Worm (Caenorhabditis elegans) whole organism, L4 larva: ENCODE data around the gene cpf-2.

ENCODE experiments used
- D1046.2 ChIP-seq: fragments of 200-800 bp; sonication (Bioruptor generic); IDR thresholded peaks from 2 replicates; pipeline ENCODE4 v1.3.6; 2022; ENCODE audit warnings: missing genetic modification characterization, missing compliant biosample characterization
- F10B5.3 ChIP-seq: sonication (generic microtip); optimal IDR thresholded peaks from 2 replicates; lab custom pipeline; 2016; ENCODE audit warnings: mild to moderate bottlenecking, missing genetic modification characterization, missing compliant biosample characterization
- F49E8.2 ChIP-seq: sonication (generic microtip); optimal IDR thresholded peaks from 2 replicates; lab custom pipeline; 2016; ENCODE audit warnings: missing compliant biosample characterization, mild to moderate bottlenecking, missing genetic modification characterization, borderline replicate concordance
- R02D3.7 ChIP-seq: fragments of 150-350 bp; sonication (generic microtip); optimal IDR thresholded peaks from 3 replicates; lab custom pipeline; 2014; ENCODE audit warnings: missing biosample characterization, missing genetic modification characterization
- T20F7.1 ChIP-seq: fragments of 200-800 bp; sonication (Bioruptor generic); optimal IDR thresholded peaks from 2 replicates; lab custom pipeline; 2018; ENCODE audit warnings: mild to moderate bottlenecking, missing genetic modification characterization, missing compliant biosample characterization
- Y75B8A.6 ChIP-seq: fragments of 200-800 bp; sonication (Bioruptor generic); IDR thresholded peaks from 2 replicates; pipeline ENCODE4 v1.3.6; 2022; ENCODE audit warnings: missing genetic modification reagents, missing genetic modification characterization, missing compliant biosample characterization
- ZK337.2 ChIP-seq: fragments of 200-800 bp; sonication (Bioruptor generic); IDR thresholded peaks from 2 replicates; pipeline ENCODE4 v1.3.6; 2022; ENCODE audit warnings: missing genetic modification reagents, missing genetic modification characterization, missing compliant biosample characterization
- aly-2 ChIP-seq: sonication (generic microtip); optimal IDR thresholded peaks from 2 replicates; lab custom pipeline; 2018; ENCODE audit warnings: missing biosample characterization, missing genetic modification characterization
- attf-4 ChIP-seq: sonication (generic microtip); optimal IDR thresholded peaks from 3 replicates; lab custom pipeline; 2017; ENCODE audit warnings: missing biosample characterization, missing genetic modification characterization
- ceh-20 ChIP-seq: fragments of 200-800 bp; sonication (Bioruptor generic); IDR thresholded peaks from 2 replicates; pipeline ENCODE4 v1.3.6; 2022; ENCODE audit warnings: missing genetic modification reagents, missing genetic modification characterization, missing compliant biosample characterization
- ceh-32 ChIP-seq: sonication (generic microtip); optimal IDR thresholded peaks from 2 replicates; lab custom pipeline; 2016; ENCODE audit warnings: mild to moderate bottlenecking, missing genetic modification characterization, missing compliant biosample characterization; ENCODE audit not compliant: poor library complexity
- ceh-44 ChIP-seq: fragments of 200-800 bp; sonication (Bioruptor generic); IDR thresholded peaks from 2 replicates; pipeline ENCODE4 v1.3.6; 2022; ENCODE audit warnings: missing genetic modification reagents, missing genetic modification characterization, missing compliant biosample characterization
- ceh-62 ChIP-seq: sonication (generic microtip); optimal IDR thresholded peaks from 2 replicates; lab custom pipeline; 2017; ENCODE audit warnings: missing biosample characterization, missing genetic modification characterization
- ceh-82 ChIP-seq: sonication (generic microtip); optimal IDR thresholded peaks from 2 replicates; lab custom pipeline; 2017; ENCODE audit warnings: missing biosample characterization, missing genetic modification characterization
- ces-1 ChIP-seq: fragments of 150-350 bp; sonication (generic microtip); optimal IDR thresholded peaks from 4 replicates; lab custom pipeline; 2014; ENCODE audit warnings: missing biosample characterization, missing genetic modification reagents, missing genetic modification characterization
- daf-16 ChIP-seq, 3 experiments: sonication (generic microtip); optimal IDR thresholded peaks; 2 replicates each; lab custom pipeline; 2016 to 2017; ENCODE audit warnings: missing genetic modification characterization in 3 of 3, missing genetic modification reagents in 3 of 3, mild to moderate bottlenecking in 2 of 3, missing compliant biosample characterization in 2 of 3, missing biosample characterization in 1 of 3, moderate library complexity in 1 of 3
- dmd-8 ChIP-seq: fragments of 200-800 bp; sonication (Bioruptor generic); IDR thresholded peaks from 2 replicates; pipeline ENCODE4 v1.3.6; 2022; ENCODE audit warnings: missing genetic modification characterization, missing compliant biosample characterization
- dve-1 ChIP-seq: sonication (generic microtip); optimal IDR thresholded peaks from 2 replicates; lab custom pipeline; 2017; ENCODE audit warnings: antibody characterized with exemption, mild to moderate bottlenecking, missing genetic modification characterization, missing compliant biosample characterization; ENCODE audit not compliant: insufficient read depth
- egl-27 ChIP-seq: sonication (generic microtip); optimal IDR thresholded peaks from 3 replicates; lab custom pipeline; 2017; ENCODE audit warnings: missing biosample characterization, missing genetic modification reagents, missing genetic modification characterization
- egl-43 ChIP-seq: fragments of 200-800 bp; sonication (Bioruptor generic); IDR thresholded peaks from 2 replicates; pipeline ENCODE4 v1.3.6; 2022; ENCODE audit warnings: missing genetic modification reagents, missing genetic modification characterization, missing compliant biosample characterization
- fkh-10 ChIP-seq: fragments of 150-350 bp; optimal IDR thresholded peaks from 2 replicates; lab custom pipeline; 2014; ENCODE audit warnings: missing biosample characterization, missing genetic modification reagents, missing genetic modification characterization
- gei-8 ChIP-seq: fragments of 200-800 bp; sonication (Bioruptor generic); optimal IDR thresholded peaks from 2 replicates; lab custom pipeline; 2018; ENCODE audit warnings: mild to moderate bottlenecking, missing genetic modification characterization, missing compliant biosample characterization
- hif-1 ChIP-seq, 2 experiments: sonication (generic microtip); optimal IDR thresholded peaks; 2 replicates each; lab custom pipeline; 2016 to 2017; ENCODE audit warnings: missing compliant biosample characterization in 2 of 2, missing genetic modification characterization in 2 of 2, missing genetic modification reagents in 2 of 2, missing genotype in 2 of 2, mild to moderate bottlenecking in 1 of 2
- hlh-30 ChIP-seq: sonication (generic microtip); optimal IDR thresholded peaks from 2 replicates; lab custom pipeline; 2017; ENCODE audit warnings: antibody characterized with exemption, mild to moderate bottlenecking, missing genetic modification characterization, missing compliant biosample characterization; ENCODE audit not compliant: insufficient read depth
- lim-7 ChIP-seq: fragments of 200-800 bp; sonication (Bioruptor generic); IDR thresholded peaks from 2 replicates; pipeline ENCODE4 v1.3.6; 2022; ENCODE audit warnings: missing genetic modification characterization, missing compliant biosample characterization
- lin-1 ChIP-seq: fragments of 200-800 bp; sonication (Bioruptor generic); IDR thresholded peaks from 2 replicates; pipeline ENCODE4 v1.3.6; 2022; ENCODE audit warnings: missing genetic modification reagents, missing genetic modification characterization, missing compliant biosample characterization
- lsy-2 ChIP-seq, 2 experiments: fragments of 150-350 bp in 1 of 2; sonication (generic microtip) in 1 of 2; optimal IDR thresholded peaks; 2 replicates each; lab custom pipeline; 2014 to 2017; ENCODE audit warnings: missing biosample characterization in 2 of 2, missing genetic modification characterization in 2 of 2
- madf-5 ChIP-seq, 2 experiments: fragments of 200-800 bp; sonication (Bioruptor generic); IDR thresholded peaks; 2 replicates each; pipeline ENCODE4 v1.3.6; 2022; ENCODE audit warnings: missing compliant biosample characterization in 2 of 2, missing genetic modification characterization in 2 of 2
- madf-9 ChIP-seq: fragments of 200-800 bp; sonication (Bioruptor generic); conservative IDR thresholded peaks from 2 replicates; pipeline ENCODE4 v1.3.6; 2022; ENCODE audit warnings: missing genetic modification reagents, missing genetic modification characterization, missing compliant biosample characterization
- mdt-29 ChIP-seq: fragments of 200-800 bp; sonication (Bioruptor generic); IDR thresholded peaks from 2 replicates; pipeline ENCODE4 v1.3.6; 2022; ENCODE audit warnings: missing genetic modification reagents, missing genetic modification characterization, missing compliant biosample characterization
- mep-1 ChIP-seq: fragments of 150-350 bp; sonication (generic microtip); optimal IDR thresholded peaks from 3 replicates; lab custom pipeline; 2014; ENCODE audit warnings: missing biosample characterization, missing genetic modification characterization
- mxl-2 ChIP-seq: fragments of 200-800 bp; sonication (Bioruptor generic); conservative IDR thresholded peaks from 2 replicates; pipeline ENCODE4 v1.3.6; 2022; ENCODE audit warnings: missing genetic modification reagents, missing genetic modification characterization, missing compliant biosample characterization
- nhr-102 ChIP-seq: sonication (generic microtip); optimal IDR thresholded peaks from 2 replicates; lab custom pipeline; 2016; ENCODE audit warnings: mild to moderate bottlenecking, missing genetic modification characterization, moderate library complexity, missing compliant biosample characterization
- nhr-111 ChIP-seq: fragments of 200-800 bp; sonication (Bioruptor generic); optimal IDR thresholded peaks from 2 replicates; lab custom pipeline; 2018; ENCODE audit warnings: mild to moderate bottlenecking, missing genetic modification characterization, missing compliant biosample characterization
- nhr-25 ChIP-seq: sonication (generic microtip); optimal IDR thresholded peaks from 2 replicates; lab custom pipeline; 2017; ENCODE audit warnings: missing genetic modification characterization, mild to moderate bottlenecking, missing compliant biosample characterization, antibody characterized with exemption, moderate library complexity, borderline replicate concordance; ENCODE audit not compliant: insufficient read depth
- nhr-28 ChIP-seq: fragments of 150-350 bp; optimal IDR thresholded peaks from 2 replicates; lab custom pipeline; 2014; ENCODE audit warnings: missing biosample characterization, missing genetic modification characterization
- nhr-76 ChIP-seq: fragments of 150-350 bp; optimal IDR thresholded peaks from 2 replicates; lab custom pipeline; 2014; ENCODE audit warnings: missing biosample characterization, missing genetic modification characterization
- php-3 ChIP-seq: fragments of 200-800 bp; sonication (Bioruptor generic); IDR thresholded peaks from 2 replicates; pipeline ENCODE4 v1.3.6; 2022; ENCODE audit warnings: missing genetic modification reagents, missing genetic modification characterization, missing compliant biosample characterization
- rbr-2 ChIP-seq: sonication (generic microtip); optimal IDR thresholded peaks from 2 replicates; lab custom pipeline; 2016; ENCODE audit warnings: missing genotype, missing genetic modification characterization, missing compliant biosample characterization
- set-16 ChIP-seq: fragments of 200-800 bp; sonication (Bioruptor generic); IDR thresholded peaks from 2 replicates; pipeline ENCODE4 v1.3.6; 2022; ENCODE audit warnings: missing genetic modification reagents, missing genetic modification characterization, missing compliant biosample characterization
- spr-3 ChIP-seq: fragments of 200-800 bp; sonication (Bioruptor generic); optimal IDR thresholded peaks from 2 replicates; lab custom pipeline; 2018; ENCODE audit warnings: mild to moderate bottlenecking, missing genetic modification characterization, missing compliant biosample characterization
- tag-97 ChIP-seq: fragments of 200-800 bp; sonication (Bioruptor generic); IDR thresholded peaks from 2 replicates; pipeline ENCODE4 v1.3.6; 2022; ENCODE audit warnings: missing genetic modification characterization, missing compliant biosample characterization
- tra-1 ChIP-seq: fragments of 200-800 bp; sonication (Bioruptor generic); IDR thresholded peaks from 2 replicates; pipeline ENCODE4 v1.3.6; 2022; ENCODE audit warnings: missing genetic modification reagents, missing genetic modification characterization, missing compliant biosample characterization
- unc-130 ChIP-seq: sonication (generic microtip); optimal IDR thresholded peaks from 2 replicates; lab custom pipeline; 2016; ENCODE audit warnings: missing genetic modification reagents, missing genetic modification characterization, missing compliant biosample characterization
- unc-62 ChIP-seq, 3 experiments: fragments of 150-350 bp in 1 of 3; sonication (generic microtip); optimal IDR thresholded peaks in 2 of 3; peaks in 1 of 3; 1 replicate in 1 of 3; 2 replicates in 2 of 3; lab custom pipeline; 2014 to 2017; ENCODE audit warnings: missing biosample characterization in 3 of 3, missing genetic modification characterization in 3 of 3, missing genetic modification reagents in 3 of 3, missing genotype in 1 of 3
- vab-7 ChIP-seq: fragments of 200-800 bp; sonication (Bioruptor generic); IDR thresholded peaks from 2 replicates; pipeline ENCODE4 v1.3.6; 2022; ENCODE audit warnings: missing genetic modification reagents, missing genetic modification characterization, missing compliant biosample characterization
- zfp-2 ChIP-seq: sonication (generic microtip); optimal IDR thresholded peaks from 2 replicates; lab custom pipeline; 2016; ENCODE audit warnings: mild to moderate bottlenecking, missing genetic modification characterization, missing compliant biosample characterization
- zfp-3 ChIP-seq: fragments of 200-800 bp; sonication (Bioruptor generic); conservative IDR thresholded peaks from 2 replicates; pipeline ENCODE4 v1.3.6; 2022; ENCODE audit warnings: missing genetic modification reagents, missing genetic modification characterization, missing compliant biosample characterization
- zip-11 ChIP-seq: fragments of 200-800 bp; sonication (Bioruptor generic); IDR thresholded peaks from 2 replicates; pipeline ENCODE4 v1.3.6; 2022; ENCODE audit warnings: missing genetic modification characterization, missing compliant biosample characterization

cpf-2 gene

DNA sequence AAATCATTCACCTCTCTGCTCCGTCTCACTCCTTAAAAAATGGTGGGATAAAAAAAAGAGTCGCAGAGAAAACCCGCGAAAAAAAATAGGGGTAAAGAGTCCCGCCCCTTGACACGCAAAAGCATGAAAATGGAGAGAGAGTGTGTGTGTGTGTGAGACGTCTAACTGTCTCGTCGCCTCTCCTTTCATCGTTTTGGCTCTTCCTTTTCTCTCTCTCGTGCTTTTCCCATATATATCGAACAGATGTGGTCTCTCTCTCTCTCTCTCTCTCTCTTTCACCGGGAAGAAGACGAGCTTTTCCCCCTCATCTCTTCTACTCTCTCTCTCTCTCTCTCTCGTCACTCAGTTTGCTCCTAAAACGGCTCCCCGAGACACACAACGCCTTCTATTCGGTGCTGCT, 7.1 kb upstream of the cpf-2 start:
- no peak for TF ChIP-seq ceh-44 (GFP tag; lab: Robert Waterston, UW)
- TF ChIP-seq egl-27: no peak
- peak; percentile 74 for TF ChIP-seq mep-1 (tag; lab: Kevin White, UChicago)
- no peak for TF ChIP-seq D1046.2 (GFP tag; lab: Robert Waterston, UW)
- TF ChIP-seq ZK337.2 (GFP tag; lab: Robert Waterston, UW): 0 out of 2 replicates have a peak, but pooled peaks have one; percentile 44
- TF ChIP-seq madf-5 (GFP tag; IDR thresholded peaks at IDR 0.05; lab: Robert Waterston, UW): no peak
- peak; percentile 85; the same call in 1 of the 2 replicates for TF ChIP-seq egl-43 (GFP tag; lab: Robert Waterston, UW)
- TF ChIP-seq nhr-25: no peak
- no peak for TF ChIP-seq ceh-62 (tag; lab: Kevin White, UChicago)
- TF ChIP-seq F49E8.2 (tag; lab: Kevin White, UChicago): no peak
- TF ChIP-seq zfp-2 (tag; lab: Kevin White, UChicago): no peak
- no peak for TF ChIP-seq nhr-102
- peak; percentile 85 for TF ChIP-seq hlh-30 (tag; lab: Kevin White, UChicago)
- TF ChIP-seq tag-97 (GFP tag; lab: Robert Waterston, UW): no peak
- no peak for TF ChIP-seq php-3 (GFP tag; lab: Robert Waterston, UW)
- peak in 1 of 2 experiments; percentile 60 for TF ChIP-seq hif-1 (tag; optimal IDR thresholded peaks at IDR 0.05; lab: Kevin White, UChicago)
- TF ChIP-seq lim-7 (GFP tag; lab: Robert Waterston, UW): no peak
- peak; percentile 60 for TF ChIP-seq dve-1
- TF ChIP-seq vab-7: no peak
- peak in 1 of 2 experiments; percentile 99 for TF ChIP-seq unc-62 (GFP tag; optimal IDR thresholded peaks at IDR 0.05 in 1 of 2; lab: Kevin White, UChicago)
- TF ChIP-seq unc-62 (tag; optimal IDR thresholded peaks at IDR 0.05; lab: Kevin White, UChicago): no peak
- TF ChIP-seq ceh-20 (GFP tag; lab: Robert Waterston, UW): peak; percentile 58; the same call in 1 of the 2 replicates
- no peak for TF ChIP-seq T20F7.1
- TF ChIP-seq gei-8 (GFP tag; lab: Kevin White, UChicago): no peak
- no peak for TF ChIP-seq spr-3 (GFP tag; lab: Kevin White, UChicago)
- TF ChIP-seq ceh-82 (tag; lab: Kevin White, UChicago): no peak
- TF ChIP-seq ces-1 (GFP tag; lab: Kevin White, UChicago): no peak
- TF ChIP-seq tra-1 (GFP tag; lab: Robert Waterston, UW): no peak
- TF ChIP-seq rbr-2 (tag; lab: Kevin White, UChicago): peak; percentile 83
- no peak for TF ChIP-seq zip-11 (GFP tag; lab: Robert Waterston, UW)
- TF ChIP-seq R02D3.7 (tag; lab: Kevin White, UChicago): no peak
- TF ChIP-seq ceh-32 (tag; lab: Kevin White, UChicago): no peak
- TF ChIP-seq Y75B8A.6 (GFP tag; lab: Robert Waterston, UW): no peak
- no peak for TF ChIP-seq daf-16 (GFP tag; optimal IDR thresholded peaks at IDR 0.05; lab: Kevin White, UChicago)
- TF ChIP-seq daf-16 (tag; optimal IDR thresholded peaks at IDR 0.05; lab: Kevin White, UChicago): peak; percentile 27
- no peak for TF ChIP-seq attf-4 (tag; lab: Kevin White, UChicago)
- TF ChIP-seq fkh-10: peak; percentile 41
- no peak for TF ChIP-seq mdt-29 (GFP tag; lab: Robert Waterston, UW)
- TF ChIP-seq unc-130 (GFP tag; lab: Kevin White, UChicago): no peak
- peak; percentile 15 for TF ChIP-seq nhr-28
- no peak for TF ChIP-seq F10B5.3 (tag; lab: Kevin White, UChicago)
- TF ChIP-seq madf-9 (GFP tag; lab: Robert Waterston, UW): 0 out of 2 replicates have a peak, but pooled peaks have one; percentile 29
- TF ChIP-seq nhr-111 (GFP tag; lab: Kevin White, UChicago): no peak
- no peak for TF ChIP-seq nhr-76 (tag; lab: Kevin White, UChicago)
- TF ChIP-seq lin-1 (GFP tag; lab: Robert Waterston, UW): no peak
- TF ChIP-seq dmd-8: no peak
- no peak for TF ChIP-seq aly-2 (tag; lab: Kevin White, UChicago)
- no peak for TF ChIP-seq zfp-3
- no peak for TF ChIP-seq mxl-2 (GFP tag; lab: Robert Waterston, UW)
- peak; percentile 21 to 80 for TF ChIP-seq lsy-2 (tag; optimal IDR thresholded peaks at IDR 0.05; lab: Kevin White, UChicago)
- peak; percentile 80 for TF ChIP-seq set-16 (GFP tag; lab: Robert Waterston, UW)
